Fruit fly (Drosophila melanogaster) whole organism, embryonic: ENCODE measurements around the gene PGRP-LA.

ENCODE experiments used
- Aef1 ChIP-seq: fragments of 200-800 bp; sonication (Bioruptor generic); IDR thresholded peaks from 3 replicates; pipeline ENCODE4 v1.3.6; 2022; ENCODE audit warnings: missing biosample characterization, missing genetic modification characterization
- Atf6 ChIP-seq: fragments of 200-800 bp; sonication (Bioruptor generic); IDR thresholded peaks from 2 replicates; pipeline ENCODE4 v1.3.6; 2022; ENCODE audit warnings: missing biosample characterization, missing genetic modification characterization
- CG10366 ChIP-seq: fragments of 200-800 bp; sonication (Bioruptor generic); IDR thresholded peaks from 2 replicates; pipeline ENCODE4 v1.3.6; 2022; ENCODE audit warnings: missing biosample characterization, missing genetic modification characterization
- CG11560 ChIP-seq: fragments of 200-800 bp; sonication (Bioruptor generic); IDR thresholded peaks from 3 replicates; pipeline ENCODE4 v1.3.6; 2022; ENCODE audit warnings: missing biosample characterization, missing genetic modification characterization
- CG12104 ChIP-seq: fragments of 200-800 bp; sonication (Bioruptor generic); optimal IDR thresholded peaks from 3 replicates; lab custom pipeline; 2016; ENCODE audit warnings: missing biosample characterization, missing genetic modification characterization
- CG13296 ChIP-seq: fragments of 200-800 bp; sonication (Bioruptor generic); optimal IDR thresholded peaks from 3 replicates; lab custom pipeline; 2018; ENCODE audit warnings: missing biosample characterization, mild to moderate bottlenecking, missing genetic modification characterization
- CG13624 ChIP-seq: fragments of 200-800 bp; sonication (Bioruptor generic); optimal IDR thresholded peaks from 2 replicates; lab custom pipeline; 2016; ENCODE audit warnings: missing biosample characterization, missing genetic modification characterization
- CG15269 ChIP-seq: fragments of 200-800 bp; sonication (Bioruptor generic); optimal IDR thresholded peaks from 2 replicates; lab custom pipeline; 2018; ENCODE audit warnings: missing biosample characterization, mild to moderate bottlenecking, missing genetic modification characterization, moderate library complexity
- CG1529 ChIP-seq: fragments of 200-800 bp; sonication (Bioruptor generic); optimal IDR thresholded peaks from 3 replicates; lab custom pipeline; 2018; ENCODE audit warnings: missing biosample characterization, missing genetic modification characterization
- CG15514 ChIP-seq: fragments of 200-800 bp; sonication (Bioruptor generic); optimal IDR thresholded peaks from 3 replicates; lab custom pipeline; 2017; ENCODE audit warnings: missing biosample characterization, missing genetic modification characterization, mild to moderate bottlenecking, moderate library complexity, missing genetic modification reagents
- CG15601 ChIP-seq: fragments of 200-800 bp; sonication (Bioruptor generic); optimal IDR thresholded peaks from 3 replicates; lab custom pipeline; 2019; ENCODE audit warnings: missing biosample characterization, mild to moderate bottlenecking, missing genetic modification characterization, moderate library complexity
- CG16815 ChIP-seq: fragments of 200-800 bp; sonication (Bioruptor generic); optimal IDR thresholded peaks from 3 replicates; lab custom pipeline; 2017; ENCODE audit warnings: missing biosample characterization, mild to moderate bottlenecking, missing genetic modification characterization
- CG2120 ChIP-seq: fragments of 200-800 bp; sonication (Bioruptor generic); optimal IDR thresholded peaks from 3 replicates; lab custom pipeline; 2016; ENCODE audit warnings: missing biosample characterization, missing genetic modification characterization
- CG30020 ChIP-seq: fragments of 200-800 bp; optimal IDR thresholded peaks from 2 replicates; lab custom pipeline; 2019; ENCODE audit warnings: missing biosample characterization, mild to moderate bottlenecking, missing genetic modification characterization, moderate library complexity
- CG31441 ChIP-seq: fragments of 200-800 bp; sonication (Bioruptor generic); IDR thresholded peaks from 2 replicates; pipeline ENCODE4 v1.3.6; 2022; ENCODE audit warnings: missing biosample characterization, missing genetic modification characterization
- CG3995 ChIP-seq: fragments of 200-800 bp; sonication (Bioruptor generic); optimal IDR thresholded peaks from 3 replicates; lab custom pipeline; 2016; ENCODE audit warnings: missing biosample characterization, missing genetic modification characterization
- CG7786 ChIP-seq: fragments of 200-800 bp; sonication (Bioruptor generic); optimal IDR thresholded peaks from 2 replicates; lab custom pipeline; 2016; ENCODE audit warnings: missing biosample characterization, missing genetic modification characterization
- CG7928 ChIP-seq: fragments of 200-800 bp; sonication (Bioruptor generic); optimal IDR thresholded peaks from 2 replicates; lab custom pipeline; 2017; ENCODE audit warnings: missing biosample characterization, mild to moderate bottlenecking, missing genetic modification characterization
- CG8290 ChIP-seq, 3 experiments: fragments of 200-800 bp; sonication (Bioruptor generic); optimal IDR thresholded peaks; 2 replicates each; lab custom pipeline; 2016 to 2019; ENCODE audit warnings: missing biosample characterization in 3 of 3, missing genetic modification characterization in 3 of 3, mild to moderate bottlenecking in 2 of 3, moderate library complexity in 1 of 3
- CG9817 ChIP-seq: fragments of 200-800 bp; sonication (Bioruptor generic); optimal IDR thresholded peaks from 2 replicates; lab custom pipeline; 2018; ENCODE audit warnings: missing biosample characterization, mild to moderate bottlenecking, missing genetic modification characterization, moderate library complexity
- Deaf1 ChIP-seq: fragments of 200-800 bp; optimal IDR thresholded peaks from 3 replicates; lab custom pipeline; 2019; ENCODE audit warnings: missing biosample characterization, mild to moderate bottlenecking, missing genetic modification characterization, moderate library complexity
- Elba2 ChIP-seq: fragments of 200-800 bp; sonication (Bioruptor generic); optimal IDR thresholded peaks from 3 replicates; lab custom pipeline; 2016; ENCODE audit warnings: missing biosample characterization, missing genetic modification characterization
- Ets97D ChIP-seq: fragments of 200-800 bp; sonication (Bioruptor generic); optimal IDR thresholded peaks from 3 replicates; lab custom pipeline; 2016; ENCODE audit warnings: missing biosample characterization, missing genetic modification characterization
- Med ChIP-seq: fragments of 200-800 bp; sonication (Bioruptor generic); peaks from one replicate; lab custom pipeline; 2016; ENCODE audit warnings: missing biosample characterization, missing genetic modification characterization, mild to moderate bottlenecking, inconsistent platforms, moderate library complexity
- PHDP ChIP-seq: fragments of 200-800 bp; sonication (Bioruptor generic); optimal IDR thresholded peaks from 3 replicates; lab custom pipeline; 2018; ENCODE audit warnings: missing biosample characterization, mild to moderate bottlenecking, missing genetic modification characterization, moderate library complexity
- Rfx ChIP-seq: fragments of 200-800 bp; sonication (Bioruptor generic); IDR thresholded peaks from 2 replicates; pipeline ENCODE4 v1.3.6; 2022; ENCODE audit warnings: missing biosample characterization, missing genetic modification characterization
- Tbp ChIP-seq: fragments of >200 bp; optimal IDR thresholded peaks from 2 replicates; lab custom pipeline; 2018; ENCODE audit warnings: missing biosample characterization, missing genetic modification characterization
- Trl ChIP-seq, 3 experiments: fragments of >200 bp in 2 of 3; fragments of 200-800 bp in 1 of 3; sonication (Bioruptor generic) in 1 of 3; optimal IDR thresholded peaks; 2 replicates in 1 of 3; 3 replicates in 2 of 3; lab custom pipeline; 2016 to 2017; ENCODE audit warnings: missing biosample characterization in 1 of 3, missing genetic modification characterization in 1 of 3
- Vsx1 ChIP-seq: fragments of 200-800 bp; sonication (Bioruptor generic); optimal IDR thresholded peaks from 2 replicates; lab custom pipeline; 2017; ENCODE audit warnings: missing biosample characterization, mild to moderate bottlenecking, missing genetic modification characterization, missing genetic modification reagents
- aop ChIP-seq: fragments of 200-800 bp; sonication (Bioruptor generic); IDR thresholded peaks from 2 replicates; pipeline ENCODE4 v1.3.6; 2022; ENCODE audit warnings: missing biosample characterization, missing genetic modification characterization
- ato ChIP-seq: fragments of 200-800 bp; sonication (Bioruptor generic); IDR thresholded peaks from 2 replicates; pipeline ENCODE4 v1.3.6; 2022; ENCODE audit warnings: missing biosample characterization, missing genetic modification characterization; ENCODE audit not compliant: partially characterized antibody
- cg ChIP-seq: fragments of 200-800 bp; sonication (Bioruptor generic); optimal IDR thresholded peaks from 3 replicates; lab custom pipeline; 2019; ENCODE audit warnings: missing biosample characterization, mild to moderate bottlenecking, missing genetic modification characterization, moderate library complexity
- chinmo ChIP-seq: fragments of 200-800 bp; sonication (Bioruptor generic); IDR thresholded peaks from 4 replicates; pipeline ENCODE4 v1.3.6; 2022; ENCODE audit warnings: missing biosample characterization, missing genetic modification characterization; ENCODE audit not compliant: partially characterized antibody
- grau ChIP-seq: fragments of 200-800 bp; optimal IDR thresholded peaks from 3 replicates; lab custom pipeline; 2019; ENCODE audit warnings: missing biosample characterization, mild to moderate bottlenecking, missing genetic modification characterization, moderate library complexity
- hkb ChIP-seq, 2 experiments: fragments of 200-800 bp in 1 of 2; fragments of >200 bp in 1 of 2; sonication (Bioruptor generic) in 1 of 2; IDR thresholded peaks in 1 of 2; optimal IDR thresholded peaks in 1 of 2; 2 replicates each; pipeline versions ENCODE4 v1.3.6 to Lab custom; 2017 to 2022; ENCODE audit warnings: missing biosample characterization in 1 of 2, missing genetic modification characterization in 1 of 2
- lmd ChIP-seq: fragments of 200-800 bp; sonication (Bioruptor generic); IDR thresholded peaks from 2 replicates; pipeline ENCODE4 v1.3.6; 2022; ENCODE audit warnings: missing biosample characterization, missing genetic modification characterization
- odd ChIP-seq: fragments of 200-800 bp; sonication (Bioruptor generic); optimal IDR thresholded peaks from 2 replicates; lab custom pipeline; 2017; ENCODE audit warnings: missing biosample characterization, mild to moderate bottlenecking, missing genetic modification characterization
- sna ChIP-seq: fragments of 200-800 bp; sonication (Bioruptor generic); IDR thresholded peaks from 2 replicates; pipeline ENCODE4 v1.3.6; 2022; ENCODE audit warnings: missing biosample characterization, missing genetic modification characterization; ENCODE audit not compliant: partially characterized antibody
- sob ChIP-seq: fragments of 200-800 bp; sonication (Bioruptor generic); IDR thresholded peaks from 2 replicates; pipeline ENCODE4 v1.3.6; 2022; ENCODE audit warnings: missing biosample characterization, missing genetic modification characterization
- stwl ChIP-seq: fragments of 200-800 bp; sonication (Bioruptor generic); optimal IDR thresholded peaks from 3 replicates; lab custom pipeline; 2018; ENCODE audit warnings: missing biosample characterization, mild to moderate bottlenecking, missing genetic modification characterization, moderate library complexity
- trh ChIP-seq: fragments of 200-800 bp; sonication (Bioruptor generic); optimal IDR thresholded peaks from 2 replicates; lab custom pipeline; 2016; ENCODE audit warnings: missing biosample characterization, missing genetic modification characterization
- zen2 ChIP-seq: fragments of 200-800 bp; sonication (Bioruptor generic); IDR thresholded peaks from 3 replicates; pipeline ENCODE4 v1.3.6; 2022; ENCODE audit warnings: missing biosample characterization, missing genetic modification characterization; ENCODE audit not compliant: partially characterized antibody
- zfh2 ChIP-seq: fragments of 200-800 bp; sonication (Bioruptor generic); optimal IDR thresholded peaks from 2 replicates; lab custom pipeline; 2016; ENCODE audit warnings: missing biosample characterization, missing genetic modification characterization

PGRP-LA gene

DNA sequence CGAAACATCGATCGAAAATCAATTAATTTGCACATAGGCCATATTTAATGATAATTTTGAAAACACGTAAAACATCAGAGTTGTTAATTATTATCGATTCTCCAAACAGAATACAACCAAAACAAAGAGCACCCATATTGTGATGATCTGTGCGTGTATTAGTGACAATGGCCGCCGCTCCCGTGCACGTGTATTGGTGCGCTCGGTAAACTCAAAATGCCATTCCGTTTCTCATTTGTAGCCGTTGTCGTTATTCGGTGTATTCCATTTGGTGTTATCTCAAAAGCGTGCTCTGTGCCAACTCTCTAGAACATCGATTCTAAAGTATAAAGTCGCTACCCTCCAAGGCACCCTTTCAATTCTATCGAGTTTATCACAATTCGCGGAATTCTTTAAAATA lies 6.7 kb downstream of the PGRP-LA start:
- no peak for TF ChIP-seq ato (GFP tag; lab: Robert Waterston, UW)
- 0 out of 2 replicates have a peak, but pooled peaks have one; percentile 10 for TF ChIP-seq aop (GFP tag; lab: Robert Waterston, UW)
- TF ChIP-seq Atf6 (GFP tag; lab: Robert Waterston, UW): 0 out of 2 replicates have a peak, but pooled peaks have one; percentile 16
- TF ChIP-seq CG10366 (GFP tag; lab: Robert Waterston, UW): no peak
- peak; percentile 15 for TF ChIP-seq CG3995 (GFP tag; lab: Kevin White, UChicago)
- TF ChIP-seq Deaf1: peak; percentile 46
- 0 out of 4 replicates have a peak, but pooled peaks have one; percentile 45 for TF ChIP-seq chinmo
- TF ChIP-seq CG8290 (GFP tag; optimal IDR thresholded peaks at IDR 0.05; lab: Kevin White, UChicago): no peak
- peak in 1 of 2 experiments; percentile 14 for TF ChIP-seq CG8290 (tag; optimal IDR thresholded peaks at IDR 0.05; lab: Kevin White, UChicago)
- peak; percentile 53 for TF ChIP-seq Med (GFP tag; lab: Kevin White, UChicago)
- peak; percentile 16 to 18 for TF ChIP-seq Trl (optimal IDR thresholded peaks at IDR 0.05; lab: Kevin White, UChicago)
- no peak for TF ChIP-seq Trl (GFP tag; optimal IDR thresholded peaks at IDR 0.05; lab: Kevin White, UChicago)
- TF ChIP-seq CG7786: no peak
- peak; percentile 62 for TF ChIP-seq cg (GFP tag; lab: Kevin White, UChicago)
- TF ChIP-seq CG15269 (tag; lab: Kevin White, UChicago): peak; percentile 62

DNA sequence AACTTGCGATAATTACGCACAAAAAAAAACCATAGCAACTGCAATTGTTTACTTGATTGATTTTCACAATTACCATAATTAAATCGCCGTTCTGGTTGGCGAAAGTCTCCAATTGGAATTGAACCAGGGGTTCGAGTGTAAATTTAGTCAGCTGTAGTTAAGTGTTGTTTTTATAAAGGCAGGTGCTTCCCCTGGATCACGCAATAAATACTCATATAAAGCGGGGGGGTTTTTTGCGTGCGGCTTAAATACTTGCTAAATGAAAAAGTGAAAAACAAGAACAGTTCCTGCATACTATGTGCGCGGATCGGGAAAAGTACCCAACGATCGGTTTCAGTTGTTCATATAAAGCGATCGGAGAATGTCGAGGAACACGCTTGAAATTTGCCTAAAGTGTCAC lies 9.8 kb downstream of the PGRP-LA start:
- TF ChIP-seq CG11560 (tag; lab: Robert Waterston, UW) (no peak), CG12104 (GFP tag; lab: Kevin White, UChicago) (no peak), CG16815 (no peak), lmd (GFP tag; lab: Robert Waterston, UW) (no peak), Ets97D (GFP tag; lab: Kevin White, UChicago) (no peak), CG10366 (GFP tag; lab: Robert Waterston, UW) (no peak), sob (GFP tag; lab: Robert Waterston, UW) (no peak), CG1529 (no peak), CG31441 (GFP tag; lab: Robert Waterston, UW) (no peak)

DNA sequence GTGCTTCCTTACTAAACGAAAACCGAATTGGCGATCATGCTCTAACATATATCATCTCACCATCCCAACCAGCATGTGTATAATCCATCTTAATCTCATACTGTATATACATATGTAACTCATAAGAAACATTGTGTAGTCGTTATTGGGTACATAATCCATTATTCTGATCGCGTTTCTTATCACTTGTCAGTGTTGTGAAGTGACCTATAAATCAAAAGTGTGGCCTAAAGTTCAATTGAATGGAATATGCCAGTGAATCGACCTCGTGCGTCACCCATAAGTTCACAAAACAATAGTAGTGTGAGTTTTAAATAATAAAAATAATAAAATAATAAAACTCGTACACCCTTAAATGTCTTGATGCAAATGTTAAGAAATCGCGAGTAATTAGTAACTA lies 11.0 kb downstream of the PGRP-LA start:
- TF ChIP-seq odd (GFP tag; lab: Kevin White, UChicago) (no peak), stwl (tag; lab: Kevin White, UChicago) (peak; percentile 55)

DNA sequence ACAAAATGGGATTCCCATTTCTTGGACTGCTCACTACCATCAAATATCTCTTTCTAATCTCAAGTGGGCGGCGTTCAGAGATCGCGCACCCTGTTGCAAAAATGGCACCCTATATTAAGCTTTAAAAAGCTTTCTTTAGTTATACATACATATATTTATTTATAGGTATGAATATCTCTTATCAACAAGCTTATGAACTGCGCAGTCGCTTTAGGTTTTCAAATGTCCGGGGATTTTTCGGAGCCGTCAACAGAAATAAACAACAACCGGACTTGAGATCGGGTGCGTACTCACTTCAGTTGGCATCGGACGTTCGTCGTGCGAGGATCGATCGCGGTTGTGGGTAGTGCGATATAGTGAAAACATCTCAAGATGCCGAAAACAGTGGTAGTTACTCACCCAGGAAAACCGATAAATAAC lies 15.2 kb downstream of the PGRP-LA start, which contains the start of gene PGRP-LF:
Gene PGRP-LF, plus strand, starts transcription at position 296 of the 420 bp plus-strand sequence.
- TF ChIP-seq trh (no peak), PHDP (peak; percentile 48), Tbp (GFP tag; lab: Kevin White, UChicago) (no peak), zfh2 (GFP tag; lab: Kevin White, UChicago) (no peak), CG2120 (peak; percentile 57), CG13296 (peak; percentile 29), Ets97D (GFP tag; lab: Kevin White, UChicago) (no peak), CG7928 (no peak), CG13624 (GFP tag; lab: Kevin White, UChicago) (peak; percentile 82), grau (tag; lab: Kevin White, UChicago) (peak; percentile 30), hkb (optimal IDR thresholded peaks at IDR 0.05; lab: Kevin White, UChicago) (no peak), hkb (GFP tag; IDR thresholded peaks at IDR 0.05; lab: Robert Waterston, UW) (0 out of 2 replicates have a peak, but pooled peaks have one; percentile 29), zen2 (GFP tag; lab: Robert Waterston, UW) (peak; percentile 37; the same call in 1 of the 3 replicates), Aef1 (no peak), Vsx1 (no peak), sna (no peak), CG15514 (peak; percentile 25), cg (GFP tag; lab: Kevin White, UChicago) (peak; percentile 12), CG9817 (no peak), CG30020 (tag; lab: Kevin White, UChicago) (no peak), Elba2 (no peak), CG15269 (tag; lab: Kevin White, UChicago) (peak; percentile 36), Rfx (GFP tag; lab: Robert Waterston, UW) (peak; percentile 53), CG11560 (tag; lab: Robert Waterston, UW) (no peak), Med (GFP tag; lab: Kevin White, UChicago) (peak; percentile 82), CG15601 (tag; lab: Kevin White, UChicago) (no peak), Deaf1 (peak; percentile 91)
